Fruit fly (Drosophila melanogaster) whole organism, embryonic: ENCODE measurements around the gene CG9393.

Experiments used
- CG10431 ChIP-seq: fragments of 200-800 bp; sonication (Bioruptor generic); optimal IDR thresholded peaks from 3 replicates; lab custom pipeline; 2018; ENCODE audit warnings: missing biosample characterization, mild to moderate bottlenecking, missing genetic modification characterization
- CG12391 ChIP-seq: fragments of 200-800 bp; sonication (Bioruptor generic); optimal IDR thresholded peaks from 3 replicates; lab custom pipeline; 2018; ENCODE audit warnings: missing biosample characterization, mild to moderate bottlenecking, missing genetic modification characterization, moderate library complexity
- CG14710 ChIP-seq: fragments of 200-800 bp; sonication (Bioruptor generic); optimal IDR thresholded peaks from 3 replicates; lab custom pipeline; 2019; ENCODE audit warnings: missing biosample characterization, mild to moderate bottlenecking, missing genetic modification characterization, moderate library complexity
- CG15479 ChIP-seq: fragments of 200-800 bp; sonication (Bioruptor generic); optimal IDR thresholded peaks from 3 replicates; lab custom pipeline; 2019; ENCODE audit warnings: missing biosample characterization, mild to moderate bottlenecking, missing genetic modification characterization, moderate library complexity
- CG15514 ChIP-seq: fragments of 200-800 bp; sonication (Bioruptor generic); optimal IDR thresholded peaks from 3 replicates; lab custom pipeline; 2017; ENCODE audit warnings: missing biosample characterization, missing genetic modification characterization, mild to moderate bottlenecking, moderate library complexity, missing genetic modification reagents
- CG2889 ChIP-seq: fragments of 200-800 bp; sonication (Bioruptor generic); IDR thresholded peaks from 3 replicates; pipeline ENCODE4 v1.3.6; 2022; ENCODE audit warnings: missing biosample characterization, missing genetic modification characterization
- CG31224 ChIP-seq: fragments of 200-800 bp; sonication (Bioruptor generic); IDR thresholded peaks from 2 replicates; pipeline ENCODE4 v1.3.6; 2022; ENCODE audit warnings: missing biosample characterization, missing genetic modification characterization
- CG4854 ChIP-seq: fragments of 200-800 bp; sonication (Bioruptor generic); optimal IDR thresholded peaks from 2 replicates; lab custom pipeline; 2016; ENCODE audit warnings: missing biosample characterization, missing genetic modification characterization, inconsistent platforms
- CG7745 ChIP-seq: fragments of 200-800 bp; sonication (Bioruptor generic); optimal IDR thresholded peaks from 2 replicates; lab custom pipeline; 2018; ENCODE audit warnings: missing biosample characterization, mild to moderate bottlenecking, missing genetic modification characterization, moderate library complexity
- CG8281 ChIP-seq: fragments of 200-800 bp; sonication (Bioruptor generic); optimal IDR thresholded peaks from 2 replicates; lab custom pipeline; 2018; ENCODE audit warnings: missing biosample characterization, mild to moderate bottlenecking, missing genetic modification characterization, moderate library complexity
- CG8924 ChIP-seq: fragments of 200-800 bp; optimal IDR thresholded peaks from 3 replicates; lab custom pipeline; 2019; ENCODE audit warnings: missing biosample characterization, mild to moderate bottlenecking, missing genetic modification characterization, moderate library complexity
- Deaf1 ChIP-seq: fragments of 200-800 bp; optimal IDR thresholded peaks from 3 replicates; lab custom pipeline; 2019; ENCODE audit warnings: missing biosample characterization, mild to moderate bottlenecking, missing genetic modification characterization, moderate library complexity
- Ets65A ChIP-seq: fragments of 200-800 bp; sonication (Bioruptor generic); peaks from one replicate; lab custom pipeline; 2016; ENCODE audit warnings: missing biosample characterization, missing genetic modification characterization
- Gsc ChIP-seq: fragments of 200-800 bp; sonication (Bioruptor generic); IDR thresholded peaks from 2 replicates; pipeline ENCODE4 v1.3.6; 2022; ENCODE audit warnings: missing biosample characterization, missing genetic modification characterization
- Hsf ChIP-seq: fragments of 200-800 bp; sonication (Bioruptor generic); optimal IDR thresholded peaks from 3 replicates; lab custom pipeline; 2016; ENCODE audit warnings: missing biosample characterization, missing genetic modification characterization
- Mrtf ChIP-seq: fragments of 200-800 bp; sonication (Bioruptor generic); IDR thresholded peaks from 3 replicates; pipeline ENCODE4 v1.3.6; 2022; ENCODE audit warnings: missing biosample characterization, missing genetic modification characterization
- Sox102F ChIP-seq: fragments of 200-800 bp; sonication (Bioruptor generic); optimal IDR thresholded peaks from 2 replicates; lab custom pipeline; 2018; ENCODE audit warnings: missing biosample characterization, mild to moderate bottlenecking, missing genetic modification characterization, moderate library complexity
- Tbp ChIP-seq: fragments of >200 bp; optimal IDR thresholded peaks from 2 replicates; lab custom pipeline; 2018; ENCODE audit warnings: missing biosample characterization, missing genetic modification characterization
- abd-A ChIP-seq: fragments of 200-800 bp; sonication (Bioruptor generic); optimal IDR thresholded peaks from 3 replicates; lab custom pipeline; 2019; ENCODE audit warnings: missing biosample characterization, mild to moderate bottlenecking, missing genetic modification characterization, moderate library complexity
- cad ChIP-seq: fragments of >200 bp; optimal IDR thresholded peaks from 2 replicates; lab custom pipeline; 2017; ENCODE audit warnings: missing biosample characterization, missing genetic modification characterization
- cg ChIP-seq: fragments of 200-800 bp; sonication (Bioruptor generic); optimal IDR thresholded peaks from 3 replicates; lab custom pipeline; 2019; ENCODE audit warnings: missing biosample characterization, mild to moderate bottlenecking, missing genetic modification characterization, moderate library complexity
- chinmo ChIP-seq: fragments of 200-800 bp; sonication (Bioruptor generic); IDR thresholded peaks from 4 replicates; pipeline ENCODE4 v1.3.6; 2022; ENCODE audit warnings: missing biosample characterization, missing genetic modification characterization; ENCODE audit not compliant: partially characterized antibody
- ci ChIP-seq: fragments of 200-800 bp; sonication (Bioruptor generic); IDR thresholded peaks from 3 replicates; pipeline ENCODE4 v1.3.6; 2022; ENCODE audit warnings: missing biosample characterization, missing genetic modification characterization
- fd96Cb ChIP-seq: fragments of 200-800 bp; sonication (Bioruptor generic); optimal IDR thresholded peaks from 2 replicates; lab custom pipeline; 2018; ENCODE audit warnings: missing biosample characterization, mild to moderate bottlenecking, missing genetic modification characterization, moderate library complexity
- grn ChIP-seq: fragments of 200-800 bp; sonication (Bioruptor generic); optimal IDR thresholded peaks from 3 replicates; lab custom pipeline; 2017; ENCODE audit warnings: missing biosample characterization, missing genetic modification characterization
- hth ChIP-seq: fragments of >200 bp; optimal IDR thresholded peaks from 2 replicates; lab custom pipeline; 2017; ENCODE audit warnings: inconsistent platforms
- jigr1 ChIP-seq: fragments of 200-800 bp; sonication (Bioruptor generic); IDR thresholded peaks from 3 replicates; pipeline ENCODE4 v1.3.6; 2022; ENCODE audit warnings: missing biosample characterization, missing genetic modification characterization
- kni ChIP-seq: fragments of 200-800 bp; sonication (Bioruptor generic); optimal IDR thresholded peaks from 3 replicates; lab custom pipeline; 2017; ENCODE audit warnings: mild to moderate bottlenecking, missing biosample characterization, missing genetic modification reagents, missing genetic modification characterization
- pan ChIP-seq, 4 experiments: fragments of >200 bp in 3 of 4; fragments of 200-800 bp in 1 of 4; sonication (Bioruptor generic) in 1 of 4; optimal IDR thresholded peaks in 3 of 4; IDR thresholded peaks in 1 of 4; 2 replicates each; pipeline versions ENCODE4 v1.3.6 to Lab custom; 2017 to 2022; ENCODE audit warnings: missing biosample characterization in 2 of 4, missing genetic modification characterization in 2 of 4, mixed read lengths in 1 of 4
- pnt ChIP-seq: fragments of 200-800 bp; sonication (Bioruptor generic); optimal IDR thresholded peaks from 3 replicates; lab custom pipeline; 2016; ENCODE audit warnings: missing biosample characterization, missing genetic modification characterization
- pros ChIP-seq: fragments of 200-800 bp; sonication (Bioruptor generic); optimal IDR thresholded peaks from 3 replicates; lab custom pipeline; 2019; ENCODE audit warnings: missing biosample characterization, mild to moderate bottlenecking, missing genetic modification characterization, moderate library complexity
- ranshi ChIP-seq: fragments of 200-800 bp; sonication (Bioruptor generic); IDR thresholded peaks from 2 replicates; pipeline ENCODE4 v1.3.6; 2022; ENCODE audit warnings: missing biosample characterization, missing genetic modification characterization
- tll ChIP-seq, 2 experiments: fragments of 200-800 bp in 1 of 2; fragments of >200 bp in 1 of 2; sonication (Bioruptor generic) in 1 of 2; optimal IDR thresholded peaks; 2 replicates each; lab custom pipeline; 2017 to 2019; ENCODE audit warnings: missing biosample characterization in 2 of 2, missing genetic modification characterization in 2 of 2, mild to moderate bottlenecking in 1 of 2, moderate library complexity in 1 of 2
- twi ChIP-seq: fragments of 200-800 bp; optimal IDR thresholded peaks from 2 replicates; lab custom pipeline; 2019; ENCODE audit warnings: missing biosample characterization, mild to moderate bottlenecking, missing genetic modification characterization, moderate library complexity
- zen ChIP-seq: fragments of 200-800 bp; sonication (Bioruptor generic); optimal IDR thresholded peaks from 3 replicates; lab custom pipeline; 2018; ENCODE audit warnings: missing biosample characterization, mild to moderate bottlenecking, missing genetic modification characterization, moderate library complexity

Gene CG9393

DNA sequence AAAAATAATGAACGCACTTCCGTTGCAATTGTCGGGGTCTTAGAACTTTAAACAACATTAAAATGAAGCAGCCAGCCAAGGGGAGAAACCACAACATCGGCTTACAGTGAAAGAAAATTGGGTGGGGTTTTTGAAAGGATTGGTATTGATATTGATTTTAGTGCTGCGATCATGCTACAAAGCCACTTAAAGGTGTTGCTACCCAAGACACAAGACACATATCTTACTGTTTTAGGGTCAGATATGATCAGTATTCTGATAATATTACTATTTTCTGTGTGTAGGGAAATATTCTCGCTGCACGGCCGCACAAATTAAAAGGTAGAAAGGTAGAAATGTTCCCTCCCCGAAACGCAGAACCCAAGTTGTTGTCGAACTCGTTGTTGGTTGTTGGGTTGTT lies 41.6 kb upstream of the CG9393 start (continued):
- TF ChIP-seq pan (optimal IDR thresholded peaks at IDR 0.05; lab: Kevin White, UChicago): no peak
- TF ChIP-seq pan (GFP tag; optimal IDR thresholded peaks at IDR 0.05 in 1 of 2, IDR thresholded peaks at IDR 0.05 in 1 of 2): peak in 1 of 2 experiments; percentile 47
- TF ChIP-seq abd-A (tag; lab: Kevin White, UChicago): no peak
- no peak for TF ChIP-seq ranshi (GFP tag; lab: Robert Waterston, UW)
- no peak for TF ChIP-seq CG15514 (GFP tag; lab: Kevin White, UChicago)
- TF ChIP-seq CG4854 (GFP tag; lab: Kevin White, UChicago): no peak
- TF ChIP-seq Gsc: no peak
- TF ChIP-seq CG12391 (tag; lab: Kevin White, UChicago): peak; percentile 38
- no peak for TF ChIP-seq Sox102F (GFP tag; lab: Kevin White, UChicago)
- peak; percentile 67 for TF ChIP-seq CG14710
- TF ChIP-seq CG31224 (GFP tag; lab: Robert Waterston, UW): no peak
- no peak for TF ChIP-seq CG7745 (tag; lab: Kevin White, UChicago)
- no peak for TF ChIP-seq CG2889 (GFP tag; lab: Robert Waterston, UW)
- no peak for TF ChIP-seq pnt (GFP tag; lab: Kevin White, UChicago)
- TF ChIP-seq CG8281 (tag; lab: Kevin White, UChicago): no peak
- peak; percentile 60 for TF ChIP-seq fd96Cb (tag; lab: Kevin White, UChicago)
- TF ChIP-seq Mrtf: no peak
- no peak for TF ChIP-seq Tbp (GFP tag; lab: Kevin White, UChicago)
- no peak for TF ChIP-seq jigr1
- TF ChIP-seq CG8924 (tag; lab: Kevin White, UChicago): peak; percentile 40
- TF ChIP-seq Deaf1 (tag; lab: Kevin White, UChicago): no peak
- TF ChIP-seq CG10431 (GFP tag; lab: Kevin White, UChicago): no peak

DNA sequence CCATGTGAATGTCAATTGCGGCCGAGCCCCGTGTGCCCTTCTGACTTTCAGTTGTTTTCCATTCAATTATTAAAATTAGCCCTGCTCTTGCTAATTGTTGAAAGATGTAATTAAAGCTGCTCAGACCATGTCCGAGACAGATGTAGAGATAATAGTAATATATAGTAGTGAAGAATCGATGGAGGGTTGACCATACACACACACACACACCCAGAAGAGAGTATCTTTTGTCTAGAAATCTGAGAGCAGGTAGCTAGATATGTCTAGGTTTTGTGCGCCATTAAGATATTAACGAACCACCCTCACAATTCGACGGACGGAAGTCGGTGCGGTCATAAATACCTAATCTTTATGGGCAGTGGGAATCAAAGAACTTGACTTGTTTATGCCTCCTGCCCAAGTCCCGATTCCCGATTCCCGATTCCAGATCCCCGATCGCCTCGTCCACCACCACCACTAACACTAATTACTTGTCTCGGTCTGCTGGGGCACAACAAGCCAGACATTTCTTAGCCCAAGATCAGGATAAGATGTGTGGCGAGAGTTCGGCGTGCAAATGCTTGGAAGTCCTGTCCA lies 41.1 kb upstream of the CG9393 start:
- TF ChIP-seq cad (GFP tag; lab: Kevin White, UChicago) (peak; percentile 87), Hsf (GFP tag; lab: Kevin White, UChicago) (no peak), hth (lab: Kevin White, UChicago) (peak; percentile 77), twi (tag; lab: Kevin White, UChicago) (no peak), grn (GFP tag; lab: Kevin White, UChicago) (peak; percentile 49), kni (GFP tag; lab: Kevin White, UChicago) (peak; percentile 22), CG15479 (GFP tag; lab: Kevin White, UChicago) (peak; percentile 67), Ets65A (peak; percentile 56), pros (GFP tag; lab: Kevin White, UChicago) (peak; percentile 46), CG8281 (tag; lab: Kevin White, UChicago) (no peak), cg (GFP tag; lab: Kevin White, UChicago) (peak; percentile 10), ci (GFP tag; lab: Robert Waterston, UW) (peak; percentile 15; the same call in 1 of the 3 replicates), tll (GFP tag; optimal IDR thresholded peaks at IDR 0.05; lab: Kevin White, UChicago) (peak in 1 of 2 experiments; percentile 90), chinmo (GFP tag; lab: Robert Waterston, UW) (0 out of 4 replicates have a peak, but pooled peaks have one; percentile 21), zen (tag; lab: Kevin White, UChicago) (peak; percentile 82)
- TF ChIP-seq, all 482 proteins: peak for 12
